Worm (Caenorhabditis elegans): ENCODE data around the gene srd-59.

The srd-59 gene

ce11 chrII:7174843-7175242 is 30.6 kb upstream of the srd-59 start, which contains the start of gene glc-4:
TSS of gene glc-4 (minus strand) at chrII:7174943.
- no peak for TF ChIP-seq F57A8.1 (GFP tag; optimal IDR thresholded peaks at IDR 0.05)
- TF ChIP-seq egl-18 (GFP tag; IDR thresholded peaks at IDR 0.05): no peak
- TF ChIP-seq dpff-1 (tag; optimal IDR thresholded peaks at IDR 0.05): no peak
- no peak for TF ChIP-seq somi-1 (GFP tag; optimal IDR thresholded peaks at IDR 0.05)
- no peak for TF ChIP-seq F52B5.7 (tag; optimal IDR thresholded peaks at IDR 0.05)
- no peak for TF ChIP-seq lin-54 (GFP tag; optimal IDR thresholded peaks at IDR 0.05)
- no peak for TF ChIP-seq egrh-3 (GFP tag; IDR thresholded peaks at IDR 0.05)
- TF ChIP-seq madf-10 (tag; optimal IDR thresholded peaks at IDR 0.05): no peak
- TF ChIP-seq lin-35 (GFP tag; optimal IDR thresholded peaks at IDR 0.05): no peak

- TF ChIP-seq dpff-1 (tag; optimal IDR thresholded peaks at IDR 0.05): no peak
- TF ChIP-seq ceh-27 (GFP tag; optimal IDR thresholded peaks at IDR 0.05): peak; percentile 18
- TF ChIP-seq ztf-25 (GFP tag; IDR thresholded peaks at IDR 0.05): no peak
- TF ChIP-seq C06A6.2 (GFP tag; conservative IDR thresholded peaks at IDR 0.05): no peak
- TF ChIP-seq nfya-2 (GFP tag; IDR thresholded peaks at IDR 0.05): no peak
Observed at ce11 chrII:7176108-7176507, 29.4 kb upstream of the srd-59 start.

- no peak for TF ChIP-seq nhr-120 (GFP tag; IDR thresholded peaks at IDR 0.05)
- no peak for TF ChIP-seq tbx-9 (tag; optimal IDR thresholded peaks at IDR 0.05; ENCODE audit: borderline replicate concordance)
Observed at ce11 chrII:7182630-7183029, 22.9 kb upstream of the srd-59 start.

- peak; percentile 65 for TF ChIP-seq F10E7.11 (tag; optimal IDR thresholded peaks at IDR 0.05)
- TF ChIP-seq ama-1 (optimal IDR thresholded peaks at IDR 0.05): no peak
- peak; percentile 87 to 93 for TF ChIP-seq ama-1 (GFP tag; optimal IDR thresholded peaks at IDR 0.05)
- TF ChIP-seq nfya-2 (GFP tag; IDR thresholded peaks at IDR 0.05): no peak
- 0 out of 2 replicates have a peak, but pooled peaks have one; percentile 43 for TF ChIP-seq C06A6.2 (GFP tag; conservative IDR thresholded peaks at IDR 0.05)
- 0 out of 2 replicates have a peak, but pooled peaks have one; percentile 46 for TF ChIP-seq egl-18 (GFP tag; IDR thresholded peaks at IDR 0.05)
- peak; percentile 75 for TF ChIP-seq mxl-1 (tag; optimal IDR thresholded peaks at IDR 0.05)
- peak; percentile 46 for TF ChIP-seq nhr-80 (tag; optimal IDR thresholded peaks at IDR 0.05)
- peak; percentile 78 for TF ChIP-seq lin-54 (GFP tag; optimal IDR thresholded peaks at IDR 0.05)
- peak; percentile 47; the same call in 1 of the 2 replicates for TF ChIP-seq F33H1.4 (GFP tag; IDR thresholded peaks at IDR 0.05)
- no peak for TF ChIP-seq F55B11.4 (tag; optimal IDR thresholded peaks at IDR 0.05; ENCODE audit: borderline replicate concordance, insufficient read depth)
- peak; percentile 84 for TF ChIP-seq hlh-12 (tag; optimal IDR thresholded peaks at IDR 0.05)
- peak; percentile 80 for TF ChIP-seq ztf-18 (tag; optimal IDR thresholded peaks at IDR 0.05)
- TF ChIP-seq athp-1 (tag; optimal IDR thresholded peaks at IDR 0.05): peak; percentile 84
- TF ChIP-seq hlh-26 (GFP tag; conservative IDR thresholded peaks at IDR 0.05): 0 out of 2 replicates have a peak, but pooled peaks have one; percentile 61
- TF ChIP-seq lir-1 (GFP tag; conservative IDR thresholded peaks at IDR 0.05): peak; percentile 71; the same call in 1 of the 2 replicates
- TF ChIP-seq snpc-1.3 (tag; optimal IDR thresholded peaks at IDR 0.05; ENCODE audit: insufficient read depth): peak; percentile 89
- no peak for TF ChIP-seq bed-2 (GFP tag; IDR thresholded peaks at IDR 0.05)
- TF ChIP-seq hrde-1 (tag; optimal IDR thresholded peaks at IDR 0.05; ENCODE audit: borderline replicate concordance): peak; percentile 83
- no peak for TF ChIP-seq lag-1 (GFP tag; IDR thresholded peaks at IDR 0.05)
- peak; percentile 13 for TF ChIP-seq dpff-1 (tag; optimal IDR thresholded peaks at IDR 0.05)
- peak; percentile 66 for TF ChIP-seq mcd-1 (GFP tag; IDR thresholded peaks at IDR 0.05)
- TF ChIP-seq lsl-1 (GFP tag; optimal IDR thresholded peaks at IDR 0.05): peak; percentile 60
- TF ChIP-seq madf-3 (GFP tag; IDR thresholded peaks at IDR 0.05): peak; percentile 53; the same call in 1 of the 2 replicates
- peak; percentile 57 for TF ChIP-seq mel-28 (tag; optimal IDR thresholded peaks at IDR 0.05; ENCODE audit: borderline replicate concordance)
- TF ChIP-seq F37B4.10 (GFP tag; IDR thresholded peaks at IDR 0.05): 0 out of 2 replicates have a peak, but pooled peaks have one; percentile 23
- TF ChIP-seq F23B12.7 (tag; optimal IDR thresholded peaks at IDR 0.05; ENCODE audit: insufficient read depth): peak; percentile 54
- TF ChIP-seq ekl-4 (GFP tag; IDR thresholded peaks at IDR 0.05): peak; percentile 88
- peak; percentile 71; the same call in 1 of the 2 replicates for TF ChIP-seq K11D2.4 (GFP tag; IDR thresholded peaks at IDR 0.05)
- 0 out of 2 replicates have a peak, but pooled peaks have one; percentile 37 for TF ChIP-seq nhr-120 (GFP tag; IDR thresholded peaks at IDR 0.05)
- peak; percentile 52 for TF ChIP-seq lsy-27 (tag; optimal IDR thresholded peaks at IDR 0.05; ENCODE audit: borderline replicate concordance, insufficient read depth)
Observed at ce11 chrII:7183493-7184272, 21.8 kb upstream of the srd-59 start, which contains the start of gene pdl-1. TSS of gene pdl-1 (plus strand) at chrII:7183801.
